Worm (Caenorhabditis elegans): ENCODE measurements around the gene clh-4.
A peak's percentile ranks its signal among the peaks of the same experiment; 100 is the strongest.

clh-4 gene

DNA sequence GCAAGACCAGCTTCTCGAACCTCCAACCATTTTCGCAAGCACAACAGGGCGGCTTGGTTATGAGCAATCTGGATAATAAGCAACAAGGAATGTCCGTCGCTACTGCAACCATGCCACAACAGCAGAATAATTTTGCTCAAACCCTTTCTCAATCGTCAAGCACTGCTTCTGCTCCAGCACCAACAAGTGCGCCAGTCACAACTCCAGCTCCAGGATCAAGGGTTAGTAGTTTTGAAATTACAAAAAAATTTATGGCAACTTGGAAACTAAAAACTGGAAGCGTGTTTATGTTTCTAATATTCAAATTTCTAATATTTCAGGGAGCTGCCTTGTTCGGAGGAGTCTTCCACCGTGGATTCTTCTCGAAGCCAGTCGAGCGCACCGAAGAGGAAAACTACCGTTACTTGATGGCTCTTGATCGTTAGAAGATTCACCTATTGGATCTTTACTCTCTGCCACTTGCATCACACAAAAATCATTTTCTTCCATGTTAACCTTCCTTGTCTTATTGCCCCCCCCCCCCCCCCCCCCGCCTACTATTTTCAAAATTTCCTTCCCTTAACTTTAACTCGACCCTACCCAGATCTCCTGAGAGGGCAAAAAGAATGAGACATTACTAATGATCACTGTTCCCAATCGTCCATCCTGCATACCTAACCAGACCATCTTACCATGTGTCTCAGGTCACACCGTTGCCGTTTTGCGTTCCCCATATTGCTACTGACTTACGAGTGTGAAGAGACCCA, 46.6 kb upstream of the clh-4 start:
- TF ChIP-seq sma-3 (GFP tag; optimal IDR thresholded peaks at IDR 0.05) (peak; percentile 11), alr-1 (tag; optimal IDR thresholded peaks at IDR 0.05) (no peak), nhr-23 (tag; optimal IDR thresholded peaks at IDR 0.05) (no peak), snpc-4 (tag; optimal IDR thresholded peaks at IDR 0.05) (no peak), dmd-4 (tag; optimal IDR thresholded peaks at IDR 0.05) (no peak), ztf-4 (tag; optimal IDR thresholded peaks at IDR 0.05) (peak; percentile 36), lin-11 (tag; optimal IDR thresholded peaks at IDR 0.05) (no peak)

ce11 chrX:4146046-4146445, 45.7 kb upstream of the clh-4 start:
- TF ChIP-seq unc-62 (GFP tag; optimal IDR thresholded peaks at IDR 0.05) (no peak), lin-13 (GFP tag; optimal IDR thresholded peaks at IDR 0.05) (no peak), zag-1 (tag; optimal IDR thresholded peaks at IDR 0.05) (no peak), nhr-129 (tag; optimal IDR thresholded peaks at IDR 0.05) (peak; percentile 45), ztf-4 (tag; optimal IDR thresholded peaks at IDR 0.05) (peak; percentile 91), ceh-82 (tag; optimal IDR thresholded peaks at IDR 0.05) (no peak), nhr-25 (tag; optimal IDR thresholded peaks at IDR 0.05) (peak; percentile 12), egl-27 (tag; optimal IDR thresholded peaks at IDR 0.05) (no peak), gmeb-1 (tag; optimal IDR thresholded peaks at IDR 0.05) (no peak), elt-3 (tag; optimal IDR thresholded peaks at IDR 0.05) (no peak), ceh-16 (tag; optimal IDR thresholded peaks at IDR 0.05) (no peak)

ce11 chrX:4145051-4145826, 44.9 kb upstream of the clh-4 start:
- TF ChIP-seq C34F6.9 (tag; optimal IDR thresholded peaks at IDR 0.05) (peak; percentile 70), lsy-2 (tag; optimal IDR thresholded peaks at IDR 0.05) (peak in 1 of 2 experiments; percentile 53), R02D3.7 (tag; optimal IDR thresholded peaks at IDR 0.05) (no peak), nhr-21 (tag; optimal IDR thresholded peaks at IDR 0.05) (peak; percentile 76), mab-5 (tag; optimal IDR thresholded peaks at IDR 0.05) (peak; percentile 62), sma-9 (GFP tag; optimal IDR thresholded peaks at IDR 0.05) (peak; percentile 97), sma-9 (tag; optimal IDR thresholded peaks at IDR 0.05) (peak; percentile 2), lin-13 (GFP tag; optimal IDR thresholded peaks at IDR 0.05) (peak; percentile 46), ceh-82 (tag; optimal IDR thresholded peaks at IDR 0.05) (peak; percentile 32), lin-11 (tag; optimal IDR thresholded peaks at IDR 0.05) (peak; percentile 65), nhr-23 (tag; optimal IDR thresholded peaks at IDR 0.05) (no peak), dmd-4 (tag; optimal IDR thresholded peaks at IDR 0.05) (no peak), ceh-16 (tag; optimal IDR thresholded peaks at IDR 0.05) (no peak), nhr-6 (tag; optimal IDR thresholded peaks at IDR 0.05) (no peak), nhr-77 (tag; optimal IDR thresholded peaks at IDR 0.05) (peak; percentile 2), nhr-11 (tag; optimal IDR thresholded peaks at IDR 0.05) (no peak), peb-1 (tag; optimal IDR thresholded peaks at IDR 0.05) (no peak), mdl-1 (tag; optimal IDR thresholded peaks at IDR 0.05) (peak; percentile 94 to 96), aly-2 (tag; optimal IDR thresholded peaks at IDR 0.05) (no peak), nhr-25 (tag; optimal IDR thresholded peaks at IDR 0.05) (peak; percentile 87), gmeb-1 (tag; optimal IDR thresholded peaks at IDR 0.05) (no peak), zag-1 (tag; optimal IDR thresholded peaks at IDR 0.05) (peak; percentile 30), sem-4 (tag; optimal IDR thresholded peaks at IDR 0.05) (peak; percentile 86), skn-1 (tag; optimal IDR thresholded peaks at IDR 0.05) (no peak), snpc-4 (tag; optimal IDR thresholded peaks at IDR 0.05) (no peak), nhr-10 (tag; optimal IDR thresholded peaks at IDR 0.05) (peak; percentile 3), F13H6.1 (tag; optimal IDR thresholded peaks at IDR 0.05) (peak; percentile 85), mbf-1 (tag; optimal IDR thresholded peaks at IDR 0.05) (no peak), Y55F3AM.14 (GFP tag; optimal IDR thresholded peaks at IDR 0.05) (peak; percentile 30), ztf-4 (tag; optimal IDR thresholded peaks at IDR 0.05) (peak; percentile 79), nhr-12 (tag; optimal IDR thresholded peaks at IDR 0.05) (no peak), ama-1 (optimal IDR thresholded peaks at IDR 0.05) (peak; percentile 87), nhr-237 (tag; optimal IDR thresholded peaks at IDR 0.05) (no peak), nhr-129 (tag; optimal IDR thresholded peaks at IDR 0.05) (peak; percentile 72), ztf-1 (GFP tag; conservative IDR thresholded peaks at IDR 0.05) (no peak), unc-62 (GFP tag; optimal IDR thresholded peaks at IDR 0.05) (no peak), unc-39 (tag; optimal IDR thresholded peaks at IDR 0.05) (peak; percentile 26), egl-27 (tag; optimal IDR thresholded peaks at IDR 0.05) (peak; percentile 74), crh-2 (tag; optimal IDR thresholded peaks at IDR 0.05) (peak; percentile 80), ZK546.5 (tag; optimal IDR thresholded peaks at IDR 0.05) (no peak), sma-3 (GFP tag; optimal IDR thresholded peaks at IDR 0.05) (peak; percentile 83), alr-1 (tag; optimal IDR thresholded peaks at IDR 0.05) (no peak), unc-55 (GFP tag; optimal IDR thresholded peaks at IDR 0.05) (peak; percentile 86), fos-1 (tag; optimal IDR thresholded peaks at IDR 0.05) (peak; percentile 75), blmp-1 (tag; optimal IDR thresholded peaks at IDR 0.05; ENCODE audit: insufficient read depth) (no peak)

All from whole organism, L2 larva.